Fruit fly (Drosophila melanogaster): ENCODE results near the gene CG14005.

dm6 chr2L:5780703-5781102, 21.1 kb downstream of the CG14005 start:
- TF ChIP-seq CG9948 (tag; optimal IDR thresholded peaks at IDR 0.05) (no peak), D1 (tag; optimal IDR thresholded peaks at IDR 0.05) (no peak), EcR (GFP tag; optimal IDR thresholded peaks at IDR 0.05) (no peak), CG17806 (tag; optimal IDR thresholded peaks at IDR 0.05) (no peak), CG4496 (GFP tag; IDR thresholded peaks at IDR 0.05) (no peak), CG32121 (GFP tag; IDR thresholded peaks at IDR 0.05) (no peak), fd96Ca (GFP tag; IDR thresholded peaks at IDR 0.05) (no peak), CG13204 (GFP tag; optimal IDR thresholded peaks at IDR 0.05) (no peak), Pif1B (GFP tag; optimal IDR thresholded peaks at IDR 0.05) (no peak), CG15710 (tag; optimal IDR thresholded peaks at IDR 0.05) (no peak), CG14655 (GFP tag; optimal IDR thresholded peaks at IDR 0.05) (no peak), Pif1A (GFP tag; optimal IDR thresholded peaks at IDR 0.05) (no peak), rn (GFP tag; IDR thresholded peaks at IDR 0.05) (no peak)
